Worm (Caenorhabditis elegans) whole organism, L3 larva: ENCODE measurements around the gene C14A4.13.

Source experiments
- ZK546.5 ChIP-seq: sonication (generic microtip); optimal IDR thresholded peaks from 2 replicates; lab custom pipeline; 2017; ENCODE audit warnings: missing biosample characterization, missing genetic modification characterization
- aly-2 ChIP-seq: fragments of 150-350 bp; optimal IDR thresholded peaks from 2 replicates; lab custom pipeline; 2014; ENCODE audit warnings: missing biosample characterization, missing genetic modification characterization
- ama-1 ChIP-seq: fragments of 150-350 bp; optimal IDR thresholded peaks from 2 replicates; lab custom pipeline; 2018
- ceh-82 ChIP-seq: fragments of 150-350 bp; optimal IDR thresholded peaks from 2 replicates; lab custom pipeline; 2014; ENCODE audit warnings: missing biosample characterization, missing genetic modification characterization
- elt-3 ChIP-seq, 3 experiments: fragments of 150-350 bp in 1 of 3; sonication (generic microtip) in 2 of 3; optimal IDR thresholded peaks; 2 replicates in 2 of 3; 4 replicates in 1 of 3; lab custom pipeline; 2014 to 2017; ENCODE audit warnings: missing biosample characterization in 3 of 3, missing genetic modification characterization in 3 of 3
- fkh-10 ChIP-seq: sonication (generic microtip); optimal IDR thresholded peaks from 2 replicates; lab custom pipeline; 2017; ENCODE audit warnings: missing biosample characterization, missing genetic modification reagents, missing genetic modification characterization
- nhr-237 ChIP-seq: fragments of 150-350 bp; optimal IDR thresholded peaks from 2 replicates; lab custom pipeline; 2014; ENCODE audit warnings: missing biosample characterization, missing genetic modification characterization
- pha-4 ChIP-seq: fragments of 150-350 bp; optimal IDR thresholded peaks from 2 replicates; lab custom pipeline; 2014; ENCODE audit warnings: missing biosample characterization, missing genetic modification reagents, missing genetic modification characterization
- pqm-1 ChIP-seq: fragments of 150-350 bp; optimal IDR thresholded peaks from 2 replicates; lab custom pipeline; 2017; ENCODE audit warnings: missing biosample characterization, missing genetic modification characterization, inconsistent platforms
- sea-2 ChIP-seq: fragments of 150-350 bp; sonication (generic microtip); optimal IDR thresholded peaks from 4 replicates; lab custom pipeline; 2014; ENCODE audit warnings: missing biosample characterization, missing genetic modification reagents, missing genetic modification characterization
- snpc-4 ChIP-seq: fragments of 150-350 bp; optimal IDR thresholded peaks from 2 replicates; lab custom pipeline; 2014; ENCODE audit warnings: missing biosample characterization, missing genetic modification characterization
- tbx-2 ChIP-seq: sonication (generic microtip); optimal IDR thresholded peaks from 2 replicates; lab custom pipeline; 2016; ENCODE audit warnings: mild to moderate bottlenecking, missing genetic modification characterization, missing compliant biosample characterization
- unc-62 ChIP-seq: fragments of 150-350 bp; sonication (generic microtip); optimal IDR thresholded peaks from 4 replicates; lab custom pipeline; 2014; ENCODE audit warnings: missing biosample characterization, missing genetic modification reagents, missing genetic modification characterization

- TF ChIP-seq fkh-10 (GFP tag; lab: Kevin White, UChicago) (no peak), pha-4 (tag; lab: Kevin White, UChicago) (no peak), nhr-237 (tag; lab: Kevin White, UChicago) (no peak), pqm-1 (tag; lab: Kevin White, UChicago) (no peak), ZK546.5 (no peak), sea-2 (no peak), unc-62 (GFP tag; lab: Kevin White, UChicago) (no peak), elt-3 (tag; optimal IDR thresholded peaks at IDR 0.05; lab: Kevin White, UChicago) (no peak), ceh-82 (tag; lab: Kevin White, UChicago) (no peak), ama-1 (lab: Kevin White, UChicago) (no peak), tbx-2 (no peak), snpc-4 (tag; lab: Kevin White, UChicago) (no peak), aly-2 (tag; lab: Kevin White, UChicago) (no peak)
Observed at ce11 chrII:10598039-10598438, 20.2 kb upstream of the C14A4.13 start, which contains the start of gene C14A4.8.
